Worm (Caenorhabditis elegans): ENCODE measurements around the gene T26H5.14.

The T26H5.14 gene

ce11 chrV:15454322-15454721 is 5.4 kb downstream of the T26H5.14 start (continued):
- peak; percentile 31; the same call in 1 of the 2 replicates for TF ChIP-seq ekl-4 (GFP tag; IDR thresholded peaks at IDR 0.05)
- TF ChIP-seq egl-18 (GFP tag; IDR thresholded peaks at IDR 0.05): 0 out of 2 replicates have a peak, but pooled peaks have one; percentile 59
- TF ChIP-seq athp-1 (tag; optimal IDR thresholded peaks at IDR 0.05): peak; percentile 17
- TF ChIP-seq ztf-28 (GFP tag; IDR thresholded peaks at IDR 0.05): peak; percentile 44; the same call in 1 of the 2 replicates
- 0 out of 2 replicates have a peak, but pooled peaks have one; percentile 49 for TF ChIP-seq ztf-25 (GFP tag; IDR thresholded peaks at IDR 0.05)
- no peak for TF ChIP-seq Y53G8AR.9 (GFP tag; conservative IDR thresholded peaks at IDR 0.05)
- TF ChIP-seq aptf-3 (GFP tag; IDR thresholded peaks at IDR 0.05): 0 out of 2 replicates have a peak, but pooled peaks have one; percentile 26
- TF ChIP-seq ztf-18 (tag; optimal IDR thresholded peaks at IDR 0.05): peak; percentile 31
- 0 out of 2 replicates have a peak, but pooled peaks have one; percentile 20 for TF ChIP-seq hmg-20 (GFP tag; IDR thresholded peaks at IDR 0.05)
- TF ChIP-seq ets-4 (GFP tag; optimal IDR thresholded peaks at IDR 0.05): no peak
- TF ChIP-seq Y79H2A.3 (GFP tag; conservative IDR thresholded peaks at IDR 0.05): no peak
- peak; percentile 2 for TF ChIP-seq somi-1 (GFP tag; optimal IDR thresholded peaks at IDR 0.05)
- TF ChIP-seq ama-1 (optimal IDR thresholded peaks at IDR 0.05): no peak
- TF ChIP-seq ama-1 (GFP tag; optimal IDR thresholded peaks at IDR 0.05): no peak
- no peak for TF ChIP-seq F23B12.7 (tag; optimal IDR thresholded peaks at IDR 0.05; ENCODE audit: insufficient read depth)
- TF ChIP-seq egl-44 (GFP tag; IDR thresholded peaks at IDR 0.05): peak; percentile 67; the same call in 1 of the 2 replicates
- TF ChIP-seq madf-10 (tag; optimal IDR thresholded peaks at IDR 0.05): no peak
- TF ChIP-seq chd-7 (tag; optimal IDR thresholded peaks at IDR 0.05): no peak
- no peak for TF ChIP-seq nhr-179 (tag; optimal IDR thresholded peaks at IDR 0.05)
- TF ChIP-seq efl-1 (GFP tag; optimal IDR thresholded peaks at IDR 0.05): no peak
- 0 out of 2 replicates have a peak, but pooled peaks have one; percentile 30 for TF ChIP-seq lag-1 (GFP tag; IDR thresholded peaks at IDR 0.05)
- TF ChIP-seq F52B5.7 (tag; optimal IDR thresholded peaks at IDR 0.05): peak; percentile 21
- TF ChIP-seq ceh-79 (tag; optimal IDR thresholded peaks at IDR 0.05): no peak
- TF ChIP-seq rcor-1 (GFP tag; IDR thresholded peaks at IDR 0.05): peak; percentile 55; the same call in 1 of the 2 replicates
- no peak for TF ChIP-seq K12H6.12 (tag; optimal IDR thresholded peaks at IDR 0.05)
- 0 out of 2 replicates have a peak, but pooled peaks have one; percentile 28 for TF ChIP-seq Y53F4B.3 (GFP tag; IDR thresholded peaks at IDR 0.05)
- TF ChIP-seq let-526 (GFP tag; IDR thresholded peaks at IDR 0.05): no peak
- TF ChIP-seq mxl-1 (tag; optimal IDR thresholded peaks at IDR 0.05): peak; percentile 10

DNA sequence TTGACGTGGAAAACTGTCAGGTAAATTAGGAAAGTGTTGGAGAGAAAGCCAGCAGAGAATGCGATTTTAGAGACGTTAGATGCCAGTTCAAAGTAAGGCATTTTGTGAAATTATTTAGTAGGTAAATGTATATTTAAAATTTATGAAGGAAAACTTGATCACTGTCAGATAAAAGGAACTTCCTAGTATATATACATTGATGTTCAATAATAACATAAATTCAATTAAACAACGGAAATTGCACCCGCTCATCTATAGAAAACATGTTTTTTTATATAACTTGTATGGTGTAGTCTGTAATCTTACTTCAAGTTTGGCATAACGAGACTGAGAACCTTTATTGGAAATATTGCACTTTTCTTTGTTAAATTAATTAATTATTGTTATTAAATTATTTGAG is 10.1 kb downstream of the T26H5.14 start, which contains the start of gene str-71:
TSS of gene str-71 (minus strand) at position 101 of the 400 bp plus-strand sequence.
- TF ChIP-seq tbp1 (GFP tag; optimal IDR thresholded peaks at IDR 0.05) (no peak), madf-3 (GFP tag; IDR thresholded peaks at IDR 0.05) (no peak), bed-1 (GFP tag; IDR thresholded peaks at IDR 0.05) (no peak), madf-10 (tag; optimal IDR thresholded peaks at IDR 0.05) (no peak), xnd-1 (tag; optimal IDR thresholded peaks at IDR 0.05) (no peak), ztf-25 (GFP tag; IDR thresholded peaks at IDR 0.05) (no peak), cebp-2 (GFP tag; IDR thresholded peaks at IDR 0.05) (no peak), dpl-1 (GFP tag; optimal IDR thresholded peaks at IDR 0.05) (no peak), K12H6.12 (tag; optimal IDR thresholded peaks at IDR 0.05) (no peak), aptf-3 (GFP tag; IDR thresholded peaks at IDR 0.05) (no peak), attf-3 (GFP tag; conservative IDR thresholded peaks at IDR 0.05) (no peak), ztf-6 (GFP tag; IDR thresholded peaks at IDR 0.05) (no peak)

DNA sequence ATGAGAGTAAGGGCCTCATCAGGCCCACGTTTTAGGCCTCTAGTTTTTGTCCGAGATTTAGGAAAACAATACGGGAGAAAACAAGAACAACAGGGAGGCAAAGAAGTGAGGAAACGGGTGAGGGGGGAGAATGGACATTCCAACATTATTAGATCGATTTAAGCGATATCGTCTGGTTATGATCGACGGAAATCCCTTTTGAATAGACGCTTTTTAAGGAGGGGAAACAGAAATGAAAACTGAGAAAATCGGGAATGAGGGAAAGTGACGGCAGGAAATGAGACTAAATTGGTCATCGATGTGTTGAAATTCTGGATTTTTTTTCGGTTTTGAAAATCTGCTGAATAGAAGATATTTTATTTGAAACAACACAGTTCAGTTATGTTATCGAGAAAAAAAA is 15.4 kb downstream of the T26H5.14 start, which contains the start of gene rocf-1:
TSS of gene rocf-1 (minus strand) at position 101 of the 400 bp plus-strand sequence.
- TF ChIP-seq madf-10 (tag; optimal IDR thresholded peaks at IDR 0.05) (no peak), zfh-2 (GFP tag; conservative IDR thresholded peaks at IDR 0.05) (no peak), B0336.3 (GFP tag; IDR thresholded peaks at IDR 0.05) (no peak), snpc-1.3 (tag; optimal IDR thresholded peaks at IDR 0.05; ENCODE audit: insufficient read depth) (no peak)

All from whole organism, young adult.